Worm (Caenorhabditis elegans): ENCODE results near the gene R10E4.1.

The R10E4.1 gene

ce11 chrIII:4269220-4269935 is at the start of gene R10E4.1, which contains the start of gene sftb-1:
Gene R10E4.1, plus strand, starts transcription at chrIII:4269743.
Gene sftb-1, minus strand, starts transcription at chrIII:4269270.
- peak; percentile 64 for TF ChIP-seq W03F9.2 (tag; optimal IDR thresholded peaks at IDR 0.05)
- no peak for TF ChIP-seq him-1 (tag; optimal IDR thresholded peaks at IDR 0.05)

- no peak for TF ChIP-seq him-1 (tag; optimal IDR thresholded peaks at IDR 0.05)
- TF ChIP-seq dao-5 (tag; optimal IDR thresholded peaks at IDR 0.05), result no peak
- TF ChIP-seq W03F9.2 (tag; optimal IDR thresholded peaks at IDR 0.05), result no peak
Measured at ce11 chrIII:4220864-4221263, 48.7 kb upstream of the R10E4.1 start.

- TF ChIP-seq W03F9.2 (tag; optimal IDR thresholded peaks at IDR 0.05), result no peak
- no peak for TF ChIP-seq him-1 (tag; optimal IDR thresholded peaks at IDR 0.05)
- no peak for TF ChIP-seq dao-5 (tag; optimal IDR thresholded peaks at IDR 0.05)
Measured at ce11 chrIII:4221527-4221926, 48.0 kb upstream of the R10E4.1 start.

ce11 chrIII:4223668-4224127 is 45.8 kb upstream of the R10E4.1 start:
- TF ChIP-seq dao-5 (tag; optimal IDR thresholded peaks at IDR 0.05), result no peak
- peak; percentile 41 for TF ChIP-seq W03F9.2 (tag; optimal IDR thresholded peaks at IDR 0.05)
- peak; percentile 71 for TF ChIP-seq him-1 (tag; optimal IDR thresholded peaks at IDR 0.05)

ce11 chrIII:4224722-4225121 is 44.8 kb upstream of the R10E4.1 start:
- TF ChIP-seq W03F9.2 (tag; optimal IDR thresholded peaks at IDR 0.05), result no peak
- no peak for TF ChIP-seq dao-5 (tag; optimal IDR thresholded peaks at IDR 0.05)
- no peak for TF ChIP-seq him-1 (tag; optimal IDR thresholded peaks at IDR 0.05)

ce11 chrIII:4227363-4227762 is 42.2 kb upstream of the R10E4.1 start:
- TF ChIP-seq W03F9.2 (tag; optimal IDR thresholded peaks at IDR 0.05), result no peak
- TF ChIP-seq him-1 (tag; optimal IDR thresholded peaks at IDR 0.05), result no peak
- TF ChIP-seq dao-5 (tag; optimal IDR thresholded peaks at IDR 0.05), result no peak

ce11 chrIII:4228008-4228407 is 41.5 kb upstream of the R10E4.1 start, which contains the start of gene mpk-1:
Gene mpk-1, minus strand, starts transcription at chrIII:4228108.
- TF ChIP-seq dao-5 (tag; optimal IDR thresholded peaks at IDR 0.05) (no peak), W03F9.2 (tag; optimal IDR thresholded peaks at IDR 0.05) (no peak), him-1 (tag; optimal IDR thresholded peaks at IDR 0.05) (no peak)

ce11 chrIII:4228841-4229240 is 40.7 kb upstream of the R10E4.1 start, which contains the start of gene F43C1.5:
Gene F43C1.5, plus strand, starts transcription at chrIII:4229141.
- no peak for TF ChIP-seq W03F9.2 (tag; optimal IDR thresholded peaks at IDR 0.05)
- no peak for TF ChIP-seq dao-5 (tag; optimal IDR thresholded peaks at IDR 0.05)
- no peak for TF ChIP-seq him-1 (tag; optimal IDR thresholded peaks at IDR 0.05)

ce11 chrIII:4230092-4230491 is 39.5 kb upstream of the R10E4.1 start:
- TF ChIP-seq dao-5 (tag; optimal IDR thresholded peaks at IDR 0.05) (no peak), W03F9.2 (tag; optimal IDR thresholded peaks at IDR 0.05) (no peak), him-1 (tag; optimal IDR thresholded peaks at IDR 0.05) (no peak)

- no peak for TF ChIP-seq W03F9.2 (tag; optimal IDR thresholded peaks at IDR 0.05)
- TF ChIP-seq him-1 (tag; optimal IDR thresholded peaks at IDR 0.05), result no peak
- no peak for TF ChIP-seq dao-5 (tag; optimal IDR thresholded peaks at IDR 0.05)
Measured at ce11 chrIII:4231372-4231771, 38.2 kb upstream of the R10E4.1 start.

- TF ChIP-seq dao-5 (tag; optimal IDR thresholded peaks at IDR 0.05) (no peak), him-1 (tag; optimal IDR thresholded peaks at IDR 0.05) (no peak), W03F9.2 (tag; optimal IDR thresholded peaks at IDR 0.05) (no peak)
Measured at ce11 chrIII:4232811-4233269, 36.7 kb upstream of the R10E4.1 start, which contains the start of gene nhr-20. Gene nhr-20, minus strand, starts transcription at chrIII:4233219.

ce11 chrIII:4234642-4235295 is 34.8 kb upstream of the R10E4.1 start:
- TF ChIP-seq him-1 (tag; optimal IDR thresholded peaks at IDR 0.05), result no peak
- no peak for TF ChIP-seq dao-5 (tag; optimal IDR thresholded peaks at IDR 0.05)
- TF ChIP-seq W03F9.2 (tag; optimal IDR thresholded peaks at IDR 0.05), result no peak

- TF ChIP-seq dao-5 (tag; optimal IDR thresholded peaks at IDR 0.05) (no peak), him-1 (tag; optimal IDR thresholded peaks at IDR 0.05) (no peak), W03F9.2 (tag; optimal IDR thresholded peaks at IDR 0.05) (no peak)
Measured at ce11 chrIII:4236178-4236577, 33.4 kb upstream of the R10E4.1 start.

- TF ChIP-seq dao-5 (tag; optimal IDR thresholded peaks at IDR 0.05) (no peak), W03F9.2 (tag; optimal IDR thresholded peaks at IDR 0.05) (peak; percentile 68), him-1 (tag; optimal IDR thresholded peaks at IDR 0.05) (peak; percentile 31)
Measured at ce11 chrIII:4237660-4238059, 31.9 kb upstream of the R10E4.1 start.
